Worm (Caenorhabditis elegans): Measurements from ENCODE around the gene F38E1.10.

F38E1.10 gene

ce11 chrV:8349950-8350349, 25.4 kb downstream of the F38E1.10 start:
- TF ChIP-seq alr-1 (tag; optimal IDR thresholded peaks at IDR 0.05; ENCODE audit: borderline replicate concordance) (no peak), unc-98 (GFP tag; IDR thresholded peaks at IDR 0.05) (no peak), pax-3 (tag; optimal IDR thresholded peaks at IDR 0.05) (no peak)

ce11 chrV:8348959-8349389, 26.3 kb downstream of the F38E1.10 start:
- TF ChIP-seq dsc-1 (tag; optimal IDR thresholded peaks at IDR 0.05): peak; percentile 93
- no peak for TF ChIP-seq mef-2 (tag; optimal IDR thresholded peaks at IDR 0.05)
- peak; percentile 95 for TF ChIP-seq nhr-71 (tag; optimal IDR thresholded peaks at IDR 0.05)
- peak; percentile 22 for TF ChIP-seq unc-130 (tag; optimal IDR thresholded peaks at IDR 0.05)
- TF ChIP-seq zip-4 (GFP tag; optimal IDR thresholded peaks at IDR 0.05): peak; percentile 69
- TF ChIP-seq efl-3 (GFP tag; optimal IDR thresholded peaks at IDR 0.05): peak; percentile 68
- peak; percentile 39 for TF ChIP-seq C16A3.4 (tag; optimal IDR thresholded peaks at IDR 0.05)
- TF ChIP-seq xbp-1 (tag; optimal IDR thresholded peaks at IDR 0.05): peak; percentile 89
- TF ChIP-seq ets-5 (GFP tag; IDR thresholded peaks at IDR 0.05): no peak
- peak; percentile 80 for TF ChIP-seq irx-1 (tag; optimal IDR thresholded peaks at IDR 0.05)
- peak; percentile 37 to 64 (median 56) for TF ChIP-seq dpl-1 (GFP tag; optimal IDR thresholded peaks at IDR 0.05)
- peak; percentile 95 for TF ChIP-seq nhr-47 (tag; optimal IDR thresholded peaks at IDR 0.05)
- peak; percentile 96 for TF ChIP-seq nhr-90 (tag; optimal IDR thresholded peaks at IDR 0.05; ENCODE audit: poor library complexity)
- peak; percentile 49 for TF ChIP-seq sox-4 (tag; optimal IDR thresholded peaks at IDR 0.05)
- no peak for TF ChIP-seq unc-98 (GFP tag; IDR thresholded peaks at IDR 0.05)
- peak; percentile 95 for TF ChIP-seq snu-23 (GFP tag; optimal IDR thresholded peaks at IDR 0.05)
- TF ChIP-seq rnt-1 (tag; optimal IDR thresholded peaks at IDR 0.05): peak; percentile 97
- peak; percentile 92 for TF ChIP-seq lin-14 (GFP tag; optimal IDR thresholded peaks at IDR 0.05)
- peak; percentile 97 for TF ChIP-seq nhr-85 (tag)
- TF ChIP-seq lin-15B (tag; optimal IDR thresholded peaks at IDR 0.05): peak; percentile 46
- TF ChIP-seq sup-37 (GFP tag; optimal IDR thresholded peaks at IDR 0.05): peak; percentile 73
- TF ChIP-seq elt-2 (tag; optimal IDR thresholded peaks at IDR 0.05): peak; percentile 89
- TF ChIP-seq elt-3 (tag; optimal IDR thresholded peaks at IDR 0.05): peak; percentile 16 to 80 (median 29)
- no peak for TF ChIP-seq zag-1 (tag; optimal IDR thresholded peaks at IDR 0.05)
- no peak for TF ChIP-seq egl-27 (tag; optimal IDR thresholded peaks at IDR 0.05)
- TF ChIP-seq lin-13 (GFP tag; optimal IDR thresholded peaks at IDR 0.05): peak; percentile 59
- peak; percentile 75 for TF ChIP-seq fos-1 (tag; optimal IDR thresholded peaks at IDR 0.05)
- TF ChIP-seq lir-3 (tag; optimal IDR thresholded peaks at IDR 0.05; ENCODE audit: poor library complexity): peak; percentile 50
- peak; percentile 68 for TF ChIP-seq unc-86 (tag; optimal IDR thresholded peaks at IDR 0.05)
- TF ChIP-seq aha-1 (tag; optimal IDR thresholded peaks at IDR 0.05): no peak
- no peak for TF ChIP-seq sptf-1 (tag; optimal IDR thresholded peaks at IDR 0.05)
- no peak for TF ChIP-seq hlh-17 (GFP tag; optimal IDR thresholded peaks at IDR 0.05; ENCODE audit: borderline replicate concordance)
- peak; percentile 81 for TF ChIP-seq mep-1 (tag; optimal IDR thresholded peaks at IDR 0.05)
- TF ChIP-seq nhr-11 (tag; optimal IDR thresholded peaks at IDR 0.05): peak; percentile 28
- TF ChIP-seq nhr-28 (tag; optimal IDR thresholded peaks at IDR 0.05): no peak
- TF ChIP-seq mab-9 (GFP tag; IDR thresholded peaks at IDR 0.05): peak; percentile 74
- TF ChIP-seq lin-39 (tag; optimal IDR thresholded peaks at IDR 0.05): peak; percentile 81
- TF ChIP-seq fkh-4 (tag; optimal IDR thresholded peaks at IDR 0.05; ENCODE audit: borderline replicate concordance): no peak
- TF ChIP-seq hlh-4 (tag; optimal IDR thresholded peaks at IDR 0.05): no peak
- TF ChIP-seq F16B12.6 (tag; optimal IDR thresholded peaks at IDR 0.05): peak; percentile 37
- 0 out of 2 replicates have a peak, but pooled peaks have one; percentile 28 for TF ChIP-seq ceh-88 (GFP tag; IDR thresholded peaks at IDR 0.05)
- TF ChIP-seq jun-1 (tag; optimal IDR thresholded peaks at IDR 0.05): peak; percentile 55
- TF ChIP-seq fkh-8 (tag; optimal IDR thresholded peaks at IDR 0.05): peak; percentile 38
- peak; percentile 99 for TF ChIP-seq snpc-4 (tag; optimal IDR thresholded peaks at IDR 0.05)
- peak; percentile 56 to 79 for TF ChIP-seq lin-35 (GFP tag; optimal IDR thresholded peaks at IDR 0.05)
- TF ChIP-seq swsn-7 (tag; optimal IDR thresholded peaks at IDR 0.05): peak; percentile 93
- peak; percentile 85 to 86 (median 85) for TF ChIP-seq ceh-82 (tag; optimal IDR thresholded peaks at IDR 0.05)
- TF ChIP-seq ztf-11 (tag; optimal IDR thresholded peaks at IDR 0.05): peak in 1 of 2 experiments; percentile 69

All from whole organism, L1 larva.